Worm (Caenorhabditis elegans) whole organism, young adult: Measurements from ENCODE around the gene hsp-43.

Experiments used
- B0035.1 ChIP-seq: sonication (generic microtip); optimal IDR thresholded peaks from 2 replicates; lab custom pipeline; 2016; ENCODE audit warnings: missing genetic modification characterization, mild to moderate bottlenecking, missing compliant biosample characterization, missing genotype, missing genetic modification reagents
- B0261.1 ChIP-seq: sonication (generic microtip); optimal IDR thresholded peaks from 2 replicates; lab custom pipeline; 2016; ENCODE audit warnings: mild to moderate bottlenecking, missing genetic modification characterization, moderate library complexity, missing compliant biosample characterization
- B0336.3 ChIP-seq: fragments of 200-800 bp; sonication (Bioruptor generic); IDR thresholded peaks from 2 replicates; pipeline ENCODE4 v1.3.6; 2022; ENCODE audit warnings: missing genetic modification characterization, missing compliant biosample characterization
- C06A6.2 ChIP-seq: fragments of 200-800 bp; sonication (Bioruptor generic); conservative IDR thresholded peaks from 2 replicates; pipeline ENCODE4 v1.3.6; 2022; ENCODE audit warnings: missing genetic modification characterization, missing compliant biosample characterization
- F49E8.2 ChIP-seq: sonication (generic microtip); optimal IDR thresholded peaks from 3 replicates; lab custom pipeline; 2017; ENCODE audit warnings: missing genetic modification characterization, mild to moderate bottlenecking, missing compliant biosample characterization, antibody characterized with exemption, moderate library complexity; ENCODE audit not compliant: insufficient read depth
- F52B5.7 ChIP-seq: sonication (generic microtip); optimal IDR thresholded peaks from 2 replicates; lab custom pipeline; 2016; ENCODE audit warnings: mild to moderate bottlenecking, missing genetic modification characterization, missing compliant biosample characterization
- F57C9.4 ChIP-seq: sonication (generic microtip); optimal IDR thresholded peaks from 2 replicates; lab custom pipeline; 2017; ENCODE audit warnings: mild to moderate bottlenecking, missing genetic modification characterization, missing compliant biosample characterization
- K11D2.4 ChIP-seq: fragments of 200-800 bp; sonication (Bioruptor generic); IDR thresholded peaks from 2 replicates; pipeline ENCODE4 v1.3.6; 2022; ENCODE audit warnings: missing genetic modification reagents, missing genetic modification characterization, missing compliant biosample characterization
- Y53F4B.3 ChIP-seq: fragments of 200-800 bp; sonication (Bioruptor generic); IDR thresholded peaks from 2 replicates; pipeline ENCODE4 v1.3.6; 2022; ENCODE audit warnings: missing genetic modification reagents, missing genetic modification characterization, missing compliant biosample characterization
- Y53G8AR.9 ChIP-seq: fragments of 200-800 bp; sonication (Bioruptor generic); conservative IDR thresholded peaks from 2 replicates; pipeline ENCODE4 v1.3.6; 2022; ENCODE audit warnings: missing genetic modification reagents, missing genetic modification characterization, missing compliant biosample characterization
- aptf-3 ChIP-seq: fragments of 200-800 bp; sonication (Bioruptor generic); IDR thresholded peaks from 2 replicates; pipeline ENCODE4 v1.3.6; 2022; ENCODE audit warnings: missing genetic modification characterization, missing compliant biosample characterization
- attf-3 ChIP-seq: fragments of 200-800 bp; sonication (Bioruptor generic); conservative IDR thresholded peaks from 2 replicates; pipeline ENCODE4 v1.3.6; 2022; ENCODE audit warnings: missing genetic modification reagents, missing genetic modification characterization, missing compliant biosample characterization
- attf-6 ChIP-seq: fragments of 200-800 bp; sonication (Bioruptor generic); IDR thresholded peaks from 2 replicates; pipeline ENCODE4 v1.3.6; 2022; ENCODE audit warnings: missing genetic modification reagents, missing genetic modification characterization, missing compliant biosample characterization
- ccch-3 ChIP-seq: fragments of 200-800 bp; sonication (Bioruptor generic); optimal IDR thresholded peaks from 2 replicates; lab custom pipeline; 2018; ENCODE audit warnings: mild to moderate bottlenecking, missing genetic modification characterization, missing compliant biosample characterization
- cebp-1 ChIP-seq, 2 experiments: fragments of 200-800 bp in 1 of 2; sonication (Bioruptor generic) in 1 of 2; sonication (generic microtip) in 1 of 2; IDR thresholded peaks in 1 of 2; optimal IDR thresholded peaks in 1 of 2; 2 replicates each; pipeline versions ENCODE4 v1.3.6 to Lab custom; 2017 to 2022; ENCODE audit warnings: missing compliant biosample characterization in 2 of 2, missing genetic modification characterization in 2 of 2, mild to moderate bottlenecking in 1 of 2, missing genetic modification reagents in 1 of 2, moderate library complexity in 1 of 2
- chd-7 ChIP-seq: sonication (generic microtip); optimal IDR thresholded peaks from 2 replicates; lab custom pipeline; 2016; ENCODE audit warnings: mild to moderate bottlenecking, missing genetic modification characterization, moderate library complexity, missing compliant biosample characterization
- die-1 ChIP-seq: sonication (generic microtip); optimal IDR thresholded peaks from 2 replicates; lab custom pipeline; 2016; ENCODE audit warnings: missing genotype, mild to moderate bottlenecking, missing genetic modification characterization, missing compliant biosample characterization
- fkh-3 ChIP-seq: sonication (generic microtip); optimal IDR thresholded peaks from 2 replicates; lab custom pipeline; 2016; ENCODE audit warnings: mild to moderate bottlenecking, missing genetic modification characterization, missing compliant biosample characterization
- hmg-20 ChIP-seq: fragments of 200-800 bp; sonication (Bioruptor generic); IDR thresholded peaks from 2 replicates; pipeline ENCODE4 v1.3.6; 2022; ENCODE audit warnings: missing genetic modification reagents, missing genetic modification characterization, missing compliant biosample characterization
- hrde-1 ChIP-seq: sonication (generic microtip); optimal IDR thresholded peaks from 2 replicates; lab custom pipeline; 2016; ENCODE audit warnings: missing genetic modification characterization, mild to moderate bottlenecking, missing compliant biosample characterization, moderate library complexity, missing genotype, missing genetic modification reagents, borderline replicate concordance
- lag-1 ChIP-seq: fragments of 200-800 bp; sonication (Bioruptor generic); IDR thresholded peaks from 2 replicates; pipeline ENCODE4 v1.3.6; 2022; ENCODE audit warnings: missing genetic modification reagents, missing genetic modification characterization, missing compliant biosample characterization
- lin-26 ChIP-seq: fragments of 200-800 bp; sonication (Bioruptor generic); IDR thresholded peaks from 2 replicates; pipeline ENCODE4 v1.3.6; 2022; ENCODE audit warnings: missing genetic modification reagents, missing genetic modification characterization, missing compliant biosample characterization
- lin-54 ChIP-seq: fragments of 200-800 bp; sonication (Bioruptor generic); optimal IDR thresholded peaks from 2 replicates; lab custom pipeline; 2018; ENCODE audit warnings: mild to moderate bottlenecking, missing genetic modification characterization, missing compliant biosample characterization
- lsy-27 ChIP-seq: sonication (generic microtip); optimal IDR thresholded peaks from 2 replicates; lab custom pipeline; 2017; ENCODE audit warnings: missing genetic modification characterization, mild to moderate bottlenecking, missing compliant biosample characterization, antibody characterized with exemption, missing genotype, borderline replicate concordance; ENCODE audit not compliant: insufficient read depth
- madf-6 ChIP-seq: fragments of 200-800 bp; sonication (Bioruptor generic); IDR thresholded peaks from 2 replicates; pipeline ENCODE4 v1.3.6; 2022; ENCODE audit warnings: missing genetic modification reagents, missing genetic modification characterization, missing compliant biosample characterization
- nfya-1 ChIP-seq: sonication (generic microtip); optimal IDR thresholded peaks from 2 replicates; lab custom pipeline; 2017; ENCODE audit warnings: antibody characterized with exemption, missing compliant biosample characterization, missing genetic modification characterization, borderline replicate concordance; ENCODE audit not compliant: insufficient read depth
- nfya-2 ChIP-seq: fragments of 200-800 bp; sonication (Bioruptor generic); IDR thresholded peaks from 2 replicates; pipeline ENCODE4 v1.3.6; 2022; ENCODE audit warnings: missing genetic modification reagents, missing genetic modification characterization, missing compliant biosample characterization
- pbrm-1 ChIP-seq: fragments of 200-800 bp; sonication (Bioruptor generic); IDR thresholded peaks from 2 replicates; pipeline ENCODE4 v1.3.6; 2022; ENCODE audit warnings: missing genetic modification reagents, missing genetic modification characterization, missing compliant biosample characterization
- pha-4 ChIP-seq: fragments of 150-350 bp; sonication (generic microtip); optimal IDR thresholded peaks from 2 replicates; lab custom pipeline; 2014; ENCODE audit warnings: missing biosample characterization, missing genetic modification reagents, missing genetic modification characterization
- rpc-1 ChIP-seq, 2 experiments: fragments of 150-350 bp in 1 of 2; sonication (generic microtip) in 1 of 2; optimal IDR thresholded peaks; 2 replicates each; lab custom pipeline; 2014 to 2018; ENCODE audit warnings: missing biosample characterization in 1 of 2, missing genetic modification characterization in 1 of 2, missing genetic modification reagents in 1 of 2, missing genotype in 1 of 2
- sdz-38 ChIP-seq: sonication (generic microtip); optimal IDR thresholded peaks from 2 replicates; lab custom pipeline; 2016; ENCODE audit warnings: missing genotype, missing genetic modification characterization, missing compliant biosample characterization
- snpc-1.1 ChIP-seq: sonication (generic microtip); optimal IDR thresholded peaks from 2 replicates; lab custom pipeline; 2017; ENCODE audit warnings: missing genetic modification characterization, mild to moderate bottlenecking, missing compliant biosample characterization, antibody characterized with exemption, moderate library complexity, missing genotype, missing genetic modification reagents; ENCODE audit not compliant: insufficient read depth
- snpc-1.3 ChIP-seq: sonication (generic microtip); optimal IDR thresholded peaks from 2 replicates; lab custom pipeline; 2017; ENCODE audit warnings: missing genetic modification characterization, mild to moderate bottlenecking, missing compliant biosample characterization, antibody characterized with exemption, moderate library complexity, missing genotype, missing genetic modification reagents; ENCODE audit not compliant: insufficient read depth
- somi-1 ChIP-seq: fragments of 200-800 bp; sonication (Bioruptor generic); optimal IDR thresholded peaks from 2 replicates; lab custom pipeline; 2018; ENCODE audit warnings: mild to moderate bottlenecking, missing genetic modification characterization, missing compliant biosample characterization
- tbx-9 ChIP-seq: sonication (generic microtip); optimal IDR thresholded peaks from 2 replicates; lab custom pipeline; 2016; ENCODE audit warnings: borderline replicate concordance, missing genetic modification characterization, inconsistent platforms, missing compliant biosample characterization
- ztf-26 ChIP-seq: sonication (generic microtip); optimal IDR thresholded peaks from 2 replicates; lab custom pipeline; 2017; ENCODE audit warnings: missing genetic modification characterization, missing compliant biosample characterization
- ztf-28 ChIP-seq: fragments of 200-800 bp; sonication (Bioruptor generic); IDR thresholded peaks from 2 replicates; pipeline ENCODE4 v1.3.6; 2022; ENCODE audit warnings: missing genetic modification reagents, missing genetic modification characterization, missing compliant biosample characterization

Gene hsp-43

ce11 chrX:6278296-6278695 is 43.0 kb upstream of the hsp-43 start:
- TF ChIP-seq hrde-1 (tag; lab: Kevin White, UChicago) (no peak), lag-1 (GFP tag; lab: Robert Waterston, UW) (no peak), nfya-2 (GFP tag; lab: Robert Waterston, UW) (no peak)

ce11 chrX:6277252-6277651 is 41.9 kb upstream of the hsp-43 start:
- no peak for TF ChIP-seq fkh-3
- TF ChIP-seq nfya-1: no peak
- no peak for TF ChIP-seq F49E8.2
- TF ChIP-seq attf-3 (GFP tag; lab: Robert Waterston, UW): no peak
- TF ChIP-seq cebp-1 (GFP tag; IDR thresholded peaks at IDR 0.05; lab: Robert Waterston, UW): no peak
- no peak for TF ChIP-seq cebp-1 (tag; optimal IDR thresholded peaks at IDR 0.05; lab: Kevin White, UChicago)
- no peak for TF ChIP-seq B0035.1 (tag; lab: Kevin White, UChicago)
- TF ChIP-seq tbx-9 (tag; lab: Kevin White, UChicago): no peak
- no peak for TF ChIP-seq madf-6 (GFP tag; lab: Robert Waterston, UW)
- TF ChIP-seq C06A6.2: no peak
- no peak for TF ChIP-seq lsy-27 (tag; lab: Kevin White, UChicago)
- no peak for TF ChIP-seq hmg-20
- no peak for TF ChIP-seq Y53F4B.3 (GFP tag; lab: Robert Waterston, UW)
- no peak for TF ChIP-seq lin-54 (GFP tag; lab: Kevin White, UChicago)
- TF ChIP-seq attf-6 (GFP tag; lab: Robert Waterston, UW): no peak
- TF ChIP-seq rpc-1 (optimal IDR thresholded peaks at IDR 0.05; lab: Kevin White, UChicago): no peak
- no peak for TF ChIP-seq rpc-1 (tag; optimal IDR thresholded peaks at IDR 0.05; lab: Kevin White, UChicago)
- no peak for TF ChIP-seq chd-7 (tag; lab: Kevin White, UChicago)
- TF ChIP-seq nfya-2 (GFP tag; lab: Robert Waterston, UW): no peak
- no peak for TF ChIP-seq aptf-3 (GFP tag; lab: Robert Waterston, UW)
- TF ChIP-seq ztf-28 (GFP tag; lab: Robert Waterston, UW): no peak
- no peak for TF ChIP-seq B0336.3 (GFP tag; lab: Robert Waterston, UW)

- TF ChIP-seq die-1 (tag; lab: Kevin White, UChicago) (no peak), snpc-1.3 (tag; lab: Kevin White, UChicago) (no peak), K11D2.4 (GFP tag; lab: Robert Waterston, UW) (no peak), ccch-3 (GFP tag; lab: Kevin White, UChicago) (no peak), ztf-26 (no peak), aptf-3 (GFP tag; lab: Robert Waterston, UW) (no peak), somi-1 (GFP tag; lab: Kevin White, UChicago) (no peak), Y53G8AR.9 (GFP tag; lab: Robert Waterston, UW) (no peak), lin-26 (GFP tag; lab: Robert Waterston, UW) (no peak), snpc-1.1 (tag; lab: Kevin White, UChicago) (no peak), pbrm-1 (GFP tag; lab: Robert Waterston, UW) (no peak), F57C9.4 (tag; lab: Kevin White, UChicago) (no peak), sdz-38 (no peak), B0261.1 (tag; lab: Kevin White, UChicago) (no peak), pha-4 (no peak), F52B5.7 (no peak)
Observed at ce11 chrX:6276701-6277100, 41.4 kb upstream of the hsp-43 start.
